Fruit fly (Drosophila melanogaster) whole organism, adult: Measurements from ENCODE around the gene Tim17a2.

Source experiments
- CG11617 ChIP-seq: fragments of 200-800 bp; sonication (Bioruptor generic); optimal IDR thresholded peaks from 2 replicates; lab custom pipeline; 2017; ENCODE audit warnings: mild to moderate bottlenecking, missing biosample characterization, missing genetic modification reagents, missing genetic modification characterization
- CG12768 ChIP-seq: fragments of 200-800 bp; sonication (Bioruptor generic); optimal IDR thresholded peaks from 2 replicates; lab custom pipeline; 2017; ENCODE audit warnings: missing biosample characterization, missing genetic modification characterization, mild to moderate bottlenecking, moderate library complexity, missing genetic modification reagents
- CG1620 ChIP-seq: fragments of 200-800 bp; sonication (Bioruptor generic); optimal IDR thresholded peaks from 2 replicates; lab custom pipeline; 2016; ENCODE audit warnings: missing biosample characterization, missing genetic modification characterization
- CG7101 ChIP-seq: fragments of 200-800 bp; sonication (Bioruptor generic); optimal IDR thresholded peaks from 2 replicates; lab custom pipeline; 2018; ENCODE audit warnings: missing biosample characterization, mild to moderate bottlenecking, missing genetic modification characterization, moderate library complexity
- Hr96 ChIP-seq: fragments of 200-800 bp; sonication (Bioruptor generic); optimal IDR thresholded peaks from 2 replicates; lab custom pipeline; 2016; ENCODE audit warnings: missing biosample characterization, missing genetic modification characterization
- cnc ChIP-seq, 2 experiments: fragments of >200 bp; optimal IDR thresholded peaks; 2 replicates each; lab custom pipeline; 2017
- kay ChIP-seq: fragments of 200-800 bp; sonication (Bioruptor generic); peaks from one replicate; lab custom pipeline; 2016; ENCODE audit warnings: missing biosample characterization, missing genetic modification characterization, borderline replicate concordance

DNA sequence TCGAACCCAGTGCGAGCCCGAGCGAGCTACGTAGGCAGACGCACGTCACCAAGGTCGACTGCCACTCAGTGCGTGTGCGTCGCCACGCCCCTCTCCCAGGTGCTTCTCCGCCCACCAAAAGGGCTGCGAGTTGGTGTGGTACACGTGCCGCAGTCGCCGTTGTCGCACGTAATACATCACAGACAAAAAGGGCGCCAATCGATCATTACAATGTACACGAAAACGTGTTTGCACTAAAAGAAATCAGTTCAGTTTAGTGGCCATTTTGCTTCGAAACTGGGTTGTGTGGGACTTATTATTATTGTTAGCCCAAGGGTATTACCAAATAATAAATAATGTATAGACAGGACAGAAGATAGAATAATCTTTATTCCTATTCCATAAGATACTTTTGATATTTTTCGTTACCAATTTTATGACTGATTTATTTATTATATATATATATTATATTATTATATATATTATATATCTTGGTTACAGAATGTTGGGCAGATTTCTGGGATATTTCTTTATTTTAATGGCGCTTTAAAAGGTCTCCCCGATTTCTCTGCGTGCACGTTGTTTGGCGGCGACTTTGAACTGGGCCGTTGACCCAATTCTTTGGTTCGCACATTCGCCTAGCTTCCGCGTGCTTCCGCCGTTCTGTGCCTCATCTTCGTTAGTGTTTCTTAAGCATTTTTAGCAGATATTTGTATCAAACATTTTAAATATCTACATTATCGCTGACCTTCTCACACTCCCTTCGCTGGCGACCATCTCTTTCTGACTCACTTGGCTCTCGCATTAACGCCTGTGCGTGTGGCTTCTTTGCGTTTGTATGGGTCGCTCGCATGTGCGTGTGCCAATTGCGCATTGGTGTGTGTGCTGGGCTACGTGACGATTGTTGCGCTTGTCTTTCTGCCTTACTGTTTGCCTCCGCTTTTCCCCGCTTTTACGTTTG is 1.1 kb upstream of the Tim17a2 start:
- TF ChIP-seq CG7101 (peak; percentile 42), CG1620 (GFP tag; lab: Kevin White, UChicago) (no peak), cnc (optimal IDR thresholded peaks at IDR 0.05; lab: Kevin White, UChicago) (no peak), kay (GFP tag; lab: Kevin White, UChicago) (peak; percentile 95), CG12768 (peak; percentile 7), CG11617 (peak; percentile 60), Hr96 (GFP tag; lab: Kevin White, UChicago) (no peak)
